Fruit fly (Drosophila melanogaster) ovary, adult (tissue): ENCODE results near the gene Tsr1.
A peak's percentile ranks its signal among the peaks of the same experiment; 100 is the strongest.

ENCODE experiments used
- CG17801 ChIP-seq: fragments of 200-800 bp; optimal IDR thresholded peaks from 2 replicates; lab custom pipeline; 2019; ENCODE audit warnings: missing biosample characterization, mild to moderate bottlenecking, missing genetic modification characterization, moderate library complexity; ENCODE audit not compliant: partially characterized antibody

Gene Tsr1

dm6 chr3L:21334999-21335631 lies at the start of gene Tsr1:
Tsr1 (plus strand) TSS chr3L:21335215.
- no peak for TF ChIP-seq CG17801 (GFP tag; lab: Kevin White, UChicago)

DNA sequence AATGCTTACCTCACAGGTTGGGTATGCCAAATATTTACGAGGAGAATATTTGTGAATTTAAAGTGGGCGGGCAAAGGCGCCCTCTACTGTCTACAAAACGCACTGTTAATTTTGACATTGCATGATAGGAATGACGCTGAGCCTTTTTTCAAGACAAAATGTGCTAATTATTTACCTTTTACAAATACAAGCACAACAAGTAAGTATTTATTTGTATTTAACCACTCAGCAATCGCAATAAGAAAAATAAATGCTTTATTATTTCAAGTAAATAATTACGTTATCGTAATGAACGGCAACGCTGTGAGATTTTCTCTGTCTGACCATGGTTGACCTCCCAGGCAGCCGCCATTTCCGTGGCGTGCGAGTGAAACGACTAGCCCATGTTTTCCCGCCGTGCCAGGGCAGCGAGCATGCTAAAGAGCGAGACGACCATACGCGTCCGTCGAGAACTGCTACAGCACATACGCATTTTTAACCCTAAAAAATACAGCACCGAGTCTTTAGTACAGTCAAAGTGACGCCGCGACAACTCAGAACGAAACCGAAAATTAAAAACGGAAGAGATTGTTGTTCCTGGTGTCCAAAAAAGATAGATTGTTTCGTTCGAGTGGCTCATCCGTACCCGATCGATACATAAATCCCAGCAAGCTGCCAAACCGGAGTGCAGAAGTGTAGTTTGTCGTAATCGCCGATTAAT lies 49.2 kb upstream of the Tsr1 start, which contains the start of the genes CG12974 and pzg:
Gene CG12974 (minus strand): TSS at position 324 of the 700 bp plus-strand sequence.
Gene pzg (plus strand): TSS at position 461 of the 700 bp plus-strand sequence.
- peak; percentile 89 for TF ChIP-seq CG17801 (GFP tag; lab: Kevin White, UChicago)

dm6 chr3L:21290336-21290735 lies 44.7 kb upstream of the Tsr1 start:
- no peak for TF ChIP-seq CG17801 (GFP tag; lab: Kevin White, UChicago)

DNA sequence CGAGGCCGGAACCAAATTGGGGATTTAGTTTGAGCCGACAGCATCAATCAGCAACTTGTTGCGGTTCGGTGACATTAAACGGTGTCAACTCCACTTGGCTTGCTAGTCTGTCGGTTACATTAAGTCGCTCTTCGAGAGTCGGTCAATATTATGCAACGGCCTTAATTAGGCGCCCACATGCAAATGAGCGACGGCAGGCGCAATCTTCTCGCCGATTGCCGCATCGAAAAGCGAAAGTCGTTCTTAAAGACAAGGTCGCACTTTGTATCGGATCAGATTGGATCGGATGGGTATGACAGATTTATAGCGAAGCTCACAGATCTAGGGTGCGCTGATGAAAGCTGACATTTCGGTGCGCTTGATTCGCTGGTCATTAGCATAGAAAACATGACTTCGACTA lies 44.0 kb upstream of the Tsr1 start:
- no peak for TF ChIP-seq CG17801 (GFP tag; lab: Kevin White, UChicago)

dm6 chr3L:21292700-21293099 lies 42.3 kb upstream of the Tsr1 start, which contains the start of gene Cpr78Ca:
Cpr78Ca (minus strand) TSS chr3L:21292800.
- no peak for TF ChIP-seq CG17801 (GFP tag; lab: Kevin White, UChicago)

DNA sequence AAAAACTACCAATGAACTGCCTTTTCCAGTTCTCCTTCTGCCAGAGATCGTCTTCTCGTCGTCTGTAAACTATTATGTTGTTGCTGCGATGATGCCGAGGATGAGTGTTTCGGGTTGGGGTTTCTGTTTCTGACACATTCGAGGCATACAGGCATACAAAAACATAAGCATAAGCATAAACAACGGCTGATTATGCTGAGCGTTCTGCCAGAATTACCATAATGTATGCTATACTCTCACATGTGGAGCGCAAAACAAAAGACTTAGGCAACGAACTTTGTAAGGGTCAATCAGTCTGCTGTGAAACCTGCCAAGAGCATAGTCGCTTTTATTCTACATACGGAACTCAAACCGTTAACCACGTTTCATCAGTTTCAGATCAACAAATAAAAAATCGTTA lies 40.8 kb upstream of the Tsr1 start, which contains the start of gene Cpr78Cb:
Gene Cpr78Cb (plus strand): TSS at position 291 of the 400 bp plus-strand sequence.
- no peak for TF ChIP-seq CG17801 (GFP tag; lab: Kevin White, UChicago)

DNA sequence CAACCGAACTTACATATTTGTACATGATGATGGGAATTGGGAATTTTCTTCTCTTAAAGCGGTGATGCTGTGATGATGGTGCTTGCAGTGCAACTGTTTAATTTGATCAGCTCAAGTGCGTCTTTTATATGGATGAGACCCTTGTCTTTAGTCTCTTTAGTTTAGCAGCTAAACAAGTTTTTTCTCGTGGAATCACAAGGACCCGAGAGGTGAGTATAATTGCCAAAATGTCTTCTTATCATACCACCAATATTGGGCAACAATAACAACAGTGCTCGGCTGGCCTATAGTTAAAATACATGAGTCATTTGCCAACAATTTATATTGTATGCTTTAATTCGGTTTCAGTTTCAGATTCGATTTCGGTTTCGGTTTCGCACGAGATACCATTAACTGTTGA lies 37.3 kb upstream of the Tsr1 start, which contains the start of gene Edg78E:
Gene Edg78E (minus strand): TSS at position 101 of the 400 bp plus-strand sequence.
- no peak for TF ChIP-seq CG17801 (GFP tag; lab: Kevin White, UChicago)

DNA sequence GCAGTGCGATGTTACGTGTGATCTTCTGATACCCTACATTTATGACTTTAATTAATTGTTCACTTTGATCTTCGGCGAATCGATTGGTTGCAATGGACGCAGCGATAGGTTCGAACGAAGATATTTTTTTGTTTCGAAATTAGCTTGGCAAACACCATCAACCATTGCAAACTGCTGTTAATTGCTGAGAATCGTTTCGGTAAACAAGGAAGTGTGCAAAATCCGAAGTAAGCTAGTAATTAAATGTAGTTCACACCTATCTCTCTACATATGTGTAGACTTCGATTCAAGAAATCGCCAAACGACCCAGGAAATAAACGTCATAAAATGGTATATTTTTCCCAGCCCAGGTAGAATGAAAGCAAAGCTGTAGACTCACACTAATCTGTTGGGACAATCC lies 36.6 kb upstream of the Tsr1 start, which contains the start of gene CG43702:
Gene CG43702 (plus strand): TSS at position 301 of the 400 bp plus-strand sequence.
- no peak for TF ChIP-seq CG17801 (GFP tag; lab: Kevin White, UChicago)

DNA sequence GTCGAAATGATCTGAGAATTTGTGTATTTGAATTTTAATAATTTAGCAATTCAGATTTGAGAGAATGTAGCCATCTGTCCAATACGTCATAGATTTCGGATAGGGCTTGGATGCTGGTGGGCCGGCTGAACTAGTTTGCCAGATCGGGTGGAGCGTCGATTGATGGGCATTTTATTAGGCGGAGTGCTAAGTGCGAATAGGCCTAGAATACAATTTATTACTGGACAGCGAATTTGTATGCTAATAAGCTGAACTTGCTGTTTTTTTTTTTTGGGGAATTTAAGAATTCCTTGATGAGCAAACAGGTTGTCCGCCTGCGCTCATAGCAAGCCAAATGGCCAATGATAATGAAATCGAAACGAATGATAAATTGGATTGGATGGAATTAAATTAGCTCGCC lies 35.8 kb upstream of the Tsr1 start:
- TF ChIP-seq CG17801 (GFP tag; lab: Kevin White, UChicago) = no peak

dm6 chr3L:21300280-21300679 lies 34.7 kb upstream of the Tsr1 start, which contains the start of gene Cpr78Cc:
Cpr78Cc (plus strand) TSS chr3L:21300580.
- TF ChIP-seq CG17801 (GFP tag; lab: Kevin White, UChicago) = no peak

DNA sequence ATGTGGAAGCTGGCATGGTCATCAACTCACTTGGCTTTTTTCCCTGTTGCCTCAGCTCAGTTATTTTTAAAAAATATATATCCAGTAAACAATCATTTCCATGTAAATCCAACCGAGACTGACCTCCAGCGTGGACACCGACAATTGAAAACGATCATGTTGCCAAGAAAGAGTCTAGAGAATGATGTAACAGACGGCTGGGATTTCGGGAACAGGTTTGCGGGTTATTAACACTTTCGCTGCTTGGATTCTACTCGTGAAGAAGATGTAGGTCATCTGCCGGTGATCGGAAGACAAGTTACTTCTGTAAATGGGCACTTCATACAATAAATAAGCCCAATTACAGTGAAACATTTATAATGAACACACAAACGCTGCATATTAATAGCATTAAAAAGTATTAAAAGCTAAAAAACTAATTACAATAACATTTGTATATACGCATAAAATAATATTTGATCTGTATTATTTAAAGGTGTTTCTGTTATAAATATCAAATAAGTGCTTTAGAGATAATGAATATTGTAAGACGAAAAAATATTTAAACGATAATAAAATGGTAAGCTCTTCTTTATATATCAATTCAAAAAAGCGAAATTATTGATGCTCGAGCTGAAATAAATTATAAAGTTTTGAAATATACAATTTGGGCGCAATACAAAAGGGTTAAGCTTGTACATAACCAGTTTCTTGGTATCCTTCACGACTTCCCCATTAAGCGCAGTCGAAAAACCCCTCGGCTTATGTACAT lies 33.1 kb upstream of the Tsr1 start:
- TF ChIP-seq CG17801 (GFP tag; lab: Kevin White, UChicago) = no peak

DNA sequence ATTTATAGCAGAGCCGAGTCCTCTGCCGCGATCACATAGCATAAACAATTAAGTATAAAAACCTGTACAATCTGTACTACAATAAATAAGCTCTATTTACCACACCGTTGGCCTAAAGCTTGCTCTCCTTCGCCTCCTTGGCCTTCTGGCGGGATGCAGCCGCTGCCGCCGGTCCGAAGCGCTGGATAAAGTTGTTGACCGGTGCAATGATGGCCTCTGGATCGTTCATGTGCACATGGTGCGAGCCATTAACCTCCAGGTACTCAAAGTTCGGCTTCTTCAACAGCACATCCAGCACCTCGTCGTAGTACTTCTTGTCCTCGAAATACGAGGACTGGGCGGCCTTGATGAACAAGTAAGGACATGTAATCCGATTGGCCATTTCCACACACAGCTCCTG lies 32.5 kb upstream of the Tsr1 start:
- no peak for TF ChIP-seq CG17801 (GFP tag; lab: Kevin White, UChicago)

dm6 chr3L:21303659-21304058 lies 31.4 kb upstream of the Tsr1 start:
- no peak for TF ChIP-seq CG17801 (GFP tag; lab: Kevin White, UChicago)

DNA sequence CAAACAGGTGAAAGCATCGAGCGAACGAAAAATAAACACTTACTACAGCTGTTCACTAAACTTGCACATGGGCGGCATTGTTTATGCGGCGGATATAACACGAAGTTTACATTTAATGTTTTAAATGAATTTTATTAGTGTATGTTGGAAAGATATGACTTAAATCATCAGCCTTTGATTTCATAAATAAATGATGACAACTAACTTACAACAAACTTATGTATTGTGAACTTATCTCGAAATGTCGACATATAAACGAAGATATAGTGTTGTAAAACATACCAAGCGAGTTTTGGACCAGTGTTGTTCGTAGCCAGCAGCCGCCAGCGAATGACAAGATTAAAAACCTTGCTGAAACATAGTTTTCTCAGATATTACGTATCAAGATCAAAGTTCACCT lies 30.6 kb upstream of the Tsr1 start, which contains the start of the genes CG11309 and CG7632:
Gene CG11309 (minus strand): TSS at position 259 of the 400 bp plus-strand sequence.
Gene CG7632 (plus strand): TSS at position 298 of the 400 bp plus-strand sequence.
- TF ChIP-seq CG17801 (GFP tag; lab: Kevin White, UChicago) = peak; percentile 100
